Fruit fly (Drosophila melanogaster) whole organism, prepupa: Measurements from ENCODE around the gene Art4.

Source experiments
- Blimp-1 ChIP-seq: fragments of 200-800 bp; sonication (Bioruptor generic); optimal IDR thresholded peaks from 3 replicates; lab custom pipeline; 2017; ENCODE audit warnings: missing biosample characterization, missing genetic modification characterization, mild to moderate bottlenecking, moderate library complexity, missing genetic modification reagents
- CG10631 ChIP-seq: fragments of 200-800 bp; sonication (Bioruptor generic); optimal IDR thresholded peaks from 2 replicates; lab custom pipeline; 2016; ENCODE audit warnings: missing biosample characterization, missing genetic modification characterization
- CG10669 ChIP-seq: fragments of 200-800 bp; sonication (Bioruptor generic); optimal IDR thresholded peaks from 3 replicates; lab custom pipeline; 2018; ENCODE audit warnings: missing biosample characterization, mild to moderate bottlenecking, missing genetic modification characterization, moderate library complexity
- CG11294 ChIP-seq: fragments of 200-800 bp; sonication (Bioruptor generic); IDR thresholded peaks from 2 replicates; pipeline ENCODE4 v1.3.6; 2022; ENCODE audit warnings: missing biosample characterization, missing genetic modification characterization
- CG15336 ChIP-seq: fragments of 200-800 bp; sonication (Bioruptor generic); IDR thresholded peaks from 2 replicates; pipeline ENCODE4 v1.3.6; 2022; ENCODE audit warnings: missing biosample characterization, missing genetic modification characterization
- CG31627 ChIP-seq: fragments of 200-800 bp; sonication (Bioruptor generic); optimal IDR thresholded peaks from 3 replicates; lab custom pipeline; 2016; ENCODE audit warnings: missing biosample characterization, missing genetic modification characterization
- CG3919 ChIP-seq: fragments of 200-800 bp; sonication (Bioruptor generic); optimal IDR thresholded peaks from 3 replicates; lab custom pipeline; 2016; ENCODE audit warnings: missing biosample characterization, missing genetic modification characterization
- CG4318 ChIP-seq: fragments of 200-800 bp; sonication (Bioruptor generic); optimal IDR thresholded peaks from 3 replicates; lab custom pipeline; 2017; ENCODE audit warnings: missing biosample characterization, mild to moderate bottlenecking, missing genetic modification characterization
- CG6163 ChIP-seq: fragments of 200-800 bp; sonication (Bioruptor generic); IDR thresholded peaks from 3 replicates; pipeline ENCODE4 v1.3.6; 2022; ENCODE audit warnings: missing biosample characterization, missing genetic modification characterization
- CG6276 ChIP-seq: fragments of 200-800 bp; sonication (Bioruptor generic); optimal IDR thresholded peaks from 2 replicates; lab custom pipeline; 2017; ENCODE audit warnings: missing biosample characterization, mild to moderate bottlenecking, missing genetic modification characterization
- CG6808 ChIP-seq: fragments of 200-800 bp; sonication (Bioruptor generic); optimal IDR thresholded peaks from 3 replicates; lab custom pipeline; 2017; ENCODE audit warnings: missing biosample characterization, missing genetic modification characterization, mild to moderate bottlenecking, moderate library complexity, missing genetic modification reagents
- CG6854 ChIP-seq: fragments of 200-800 bp; sonication (Bioruptor generic); optimal IDR thresholded peaks from 2 replicates; lab custom pipeline; 2017; ENCODE audit warnings: missing biosample characterization, mild to moderate bottlenecking, missing genetic modification characterization
- CG7368 ChIP-seq: fragments of 200-800 bp; sonication (Bioruptor generic); optimal IDR thresholded peaks from 3 replicates; lab custom pipeline; 2016; ENCODE audit warnings: missing biosample characterization, missing genetic modification characterization
- CG8119 ChIP-seq: fragments of 200-800 bp; sonication (Bioruptor generic); IDR thresholded peaks from 3 replicates; pipeline ENCODE4 v1.3.6; 2022; ENCODE audit warnings: missing biosample characterization, missing genetic modification characterization
- CG8632 ChIP-seq: fragments of 200-800 bp; sonication (Bioruptor generic); optimal IDR thresholded peaks from 3 replicates; lab custom pipeline; 2016; ENCODE audit warnings: missing biosample characterization, missing genetic modification characterization
- CG9139 ChIP-seq: fragments of 200-800 bp; sonication (Bioruptor generic); optimal IDR thresholded peaks from 3 replicates; lab custom pipeline; 2017; ENCODE audit warnings: missing biosample characterization, mild to moderate bottlenecking, missing genetic modification characterization
- Eip78C ChIP-seq: fragments of 200-800 bp; sonication (Bioruptor generic); peaks from one replicate; lab custom pipeline; 2016; ENCODE audit warnings: missing biosample characterization, missing genetic modification characterization
- Eip93F ChIP-seq: fragments of 200-800 bp; sonication (Bioruptor generic); optimal IDR thresholded peaks from 2 replicates; lab custom pipeline; 2016; ENCODE audit warnings: missing biosample characterization, mild to moderate bottlenecking, missing genetic modification characterization
- Gug ChIP-seq: fragments of 200-800 bp; sonication (Bioruptor generic); IDR thresholded peaks from 2 replicates; pipeline ENCODE4 v1.3.6; 2022; ENCODE audit warnings: missing biosample characterization, missing genetic modification characterization
- Hr4 ChIP-seq: fragments of 200-800 bp; sonication (Bioruptor generic); optimal IDR thresholded peaks from 3 replicates; lab custom pipeline; 2016; ENCODE audit warnings: missing biosample characterization, missing genetic modification characterization
- OdsH ChIP-seq: fragments of 200-800 bp; sonication (Bioruptor generic); optimal IDR thresholded peaks from 3 replicates; lab custom pipeline; 2016; ENCODE audit warnings: missing biosample characterization, missing genetic modification characterization
- Sox14 ChIP-seq: fragments of 200-800 bp; sonication (Bioruptor generic); optimal IDR thresholded peaks from 3 replicates; lab custom pipeline; 2016; ENCODE audit warnings: missing biosample characterization, missing genetic modification characterization
- Sox15 ChIP-seq: fragments of 200-800 bp; sonication (Bioruptor generic); optimal IDR thresholded peaks from 3 replicates; lab custom pipeline; 2016; ENCODE audit warnings: missing biosample characterization, missing genetic modification characterization
- achi ChIP-seq: fragments of 200-800 bp; sonication (Bioruptor generic); optimal IDR thresholded peaks from 3 replicates; lab custom pipeline; 2016; ENCODE audit warnings: missing biosample characterization, missing genetic modification characterization
- acj6 ChIP-seq: fragments of 200-800 bp; sonication (Bioruptor generic); optimal IDR thresholded peaks from 3 replicates; lab custom pipeline; 2016; ENCODE audit warnings: missing biosample characterization, missing genetic modification characterization
- cyc ChIP-seq: fragments of 200-800 bp; sonication (Bioruptor generic); optimal IDR thresholded peaks from 3 replicates; lab custom pipeline; 2016; ENCODE audit warnings: missing biosample characterization, missing genetic modification characterization
- eg ChIP-seq: fragments of 200-800 bp; sonication (Bioruptor generic); IDR thresholded peaks from 3 replicates; pipeline ENCODE4 v1.3.6; 2022; ENCODE audit warnings: missing biosample characterization, missing genetic modification characterization
- esn ChIP-seq: fragments of 200-800 bp; sonication (Bioruptor generic); optimal IDR thresholded peaks from 2 replicates; lab custom pipeline; 2016; ENCODE audit warnings: missing biosample characterization, mild to moderate bottlenecking, missing genetic modification characterization, moderate library complexity
- fkh ChIP-seq: fragments of 200-800 bp; sonication (Bioruptor generic); optimal IDR thresholded peaks from 3 replicates; lab custom pipeline; 2017; ENCODE audit warnings: missing biosample characterization, mild to moderate bottlenecking, missing genetic modification characterization, moderate library complexity
- pdm3 ChIP-seq: fragments of 200-800 bp; sonication (Bioruptor generic); optimal IDR thresholded peaks from 3 replicates; lab custom pipeline; 2016; ENCODE audit warnings: missing biosample characterization, missing genetic modification characterization
- salr ChIP-seq, 2 experiments: fragments of 200-800 bp; sonication (Bioruptor generic); optimal IDR thresholded peaks; 3 replicates each; lab custom pipeline; 2016 to 2018; ENCODE audit warnings: missing biosample characterization in 2 of 2, missing genetic modification characterization in 2 of 2, mild to moderate bottlenecking in 1 of 2
- spab ChIP-seq: fragments of 200-800 bp; sonication (Bioruptor generic); optimal IDR thresholded peaks from 2 replicates; lab custom pipeline; 2017; ENCODE audit warnings: missing biosample characterization, mild to moderate bottlenecking, missing genetic modification characterization, missing genetic modification reagents
- svp ChIP-seq: fragments of 200-800 bp; sonication (Bioruptor generic); peaks from one replicate; lab custom pipeline; 2016; ENCODE audit warnings: missing biosample characterization, missing genetic modification characterization
- vri ChIP-seq: fragments of 200-800 bp; sonication (Bioruptor generic); optimal IDR thresholded peaks from 3 replicates; lab custom pipeline; 2016; ENCODE audit warnings: missing biosample characterization, mild to moderate bottlenecking, missing genetic modification characterization

Gene Art4

DNA sequence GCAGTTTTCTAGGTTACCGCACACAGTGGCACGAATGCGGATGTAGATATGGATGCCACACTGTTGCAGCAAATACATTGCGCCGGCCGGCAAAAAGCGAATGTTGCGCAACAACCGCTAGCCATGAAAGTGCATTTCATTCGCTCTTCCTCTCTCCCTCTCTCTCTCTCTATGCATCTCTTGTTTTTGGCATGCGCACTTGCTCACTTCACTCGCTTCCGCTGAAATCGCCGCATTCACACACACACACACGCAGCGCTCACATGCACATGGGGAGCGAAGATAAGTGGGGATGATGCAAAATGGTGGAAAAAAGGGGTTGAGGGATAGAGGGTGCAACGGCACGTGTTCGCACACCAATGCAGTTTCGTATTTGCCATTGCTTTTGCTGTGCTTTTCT lies 36.0 kb downstream of the Art4 start (continued):
- TF ChIP-seq OdsH (GFP tag; lab: Kevin White, UChicago) (no peak), CG7368 (GFP tag; lab: Kevin White, UChicago) (peak; percentile 24)

- TF ChIP-seq CG15336 = 0 out of 2 replicates have a peak, but pooled peaks have one; percentile 7
- TF ChIP-seq fkh (GFP tag; lab: Kevin White, UChicago) = peak; percentile 34
- no peak for TF ChIP-seq Eip93F
- no peak for TF ChIP-seq pdm3 (GFP tag; lab: Kevin White, UChicago)
- TF ChIP-seq eg (GFP tag; lab: Robert Waterston, UW) = peak; percentile 17; the same call in 1 of the 3 replicates
- 0 out of 3 replicates have a peak, but pooled peaks have one; percentile 35 for TF ChIP-seq CG6163 (GFP tag; lab: Robert Waterston, UW)
Observed at dm6 chr3R:9946493-9946892, 39.4 kb downstream of the Art4 start.

DNA sequence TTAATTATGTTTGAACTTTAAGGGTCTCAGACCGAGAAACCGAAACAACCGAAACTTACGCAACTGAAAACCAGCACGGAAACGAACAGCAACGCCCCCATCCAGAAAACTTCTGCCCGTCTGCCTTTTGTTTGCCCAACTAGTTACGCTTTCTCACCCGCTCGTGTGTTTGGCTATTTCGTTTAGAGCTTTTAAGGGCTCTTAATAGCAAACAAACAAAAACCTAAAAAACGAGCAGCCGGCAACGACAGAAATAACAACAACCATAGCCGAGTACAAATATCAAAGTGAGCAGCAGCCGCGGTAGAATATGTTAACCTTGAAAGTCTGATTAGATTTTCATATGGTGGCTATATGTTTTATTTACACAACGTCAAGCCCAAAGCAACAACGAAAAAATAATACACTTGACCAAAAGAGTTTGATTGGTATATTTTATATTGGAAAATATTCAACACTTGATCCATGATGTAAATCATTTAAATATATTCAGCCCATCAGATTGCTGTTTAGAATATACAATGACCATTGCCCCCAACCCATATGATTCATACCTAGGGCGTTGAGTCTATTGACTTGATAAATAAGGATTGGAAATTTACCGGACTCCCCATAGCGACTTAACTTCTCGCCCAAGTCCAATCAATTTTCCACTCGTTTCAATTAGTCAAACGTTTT lies 41.3 kb downstream of the Art4 start:
- TF ChIP-seq Sox15 (GFP tag; lab: Kevin White, UChicago) (no peak), CG9139 (GFP tag; lab: Kevin White, UChicago) (no peak), CG31627 (GFP tag; lab: Kevin White, UChicago) (no peak), OdsH (GFP tag; lab: Kevin White, UChicago) (no peak), CG3919 (GFP tag; lab: Kevin White, UChicago) (no peak), CG7368 (GFP tag; lab: Kevin White, UChicago) (no peak), svp (GFP tag; lab: Kevin White, UChicago) (peak; percentile 20), fkh (GFP tag; lab: Kevin White, UChicago) (peak; percentile 94), cyc (no peak)

DNA sequence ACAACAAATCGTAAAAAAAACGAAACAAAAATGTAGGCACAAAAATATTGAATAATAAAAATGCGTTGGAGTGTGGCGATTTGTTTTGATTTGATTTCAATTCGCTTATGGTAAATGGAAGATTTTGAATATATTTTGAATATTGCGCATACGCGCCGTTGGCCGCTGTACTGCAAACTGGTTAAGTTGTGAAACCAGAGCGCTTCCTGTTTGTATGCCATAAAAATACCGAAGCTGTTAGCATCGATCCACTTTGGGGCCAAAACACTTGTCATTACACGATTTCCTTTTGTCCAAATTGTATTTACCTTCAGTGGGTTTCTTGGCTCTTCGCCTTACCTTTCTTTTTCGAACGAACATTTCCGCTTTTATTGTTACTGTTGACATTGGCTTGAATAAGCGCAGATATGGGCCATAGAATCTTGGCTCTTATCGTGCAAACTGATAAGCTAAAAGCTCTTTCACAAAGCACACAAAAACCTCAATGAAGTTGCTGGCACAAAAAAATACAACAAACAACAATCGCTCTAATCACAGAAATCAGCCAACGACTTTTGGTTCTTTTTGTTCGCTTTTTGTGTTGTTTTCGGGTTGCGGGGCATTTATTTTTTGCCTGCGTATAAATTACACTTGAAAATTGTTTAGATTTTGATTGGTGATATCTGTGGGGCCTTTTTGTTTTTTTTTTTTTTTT lies 45.1 kb downstream of the Art4 start:
- TF ChIP-seq Blimp-1 (no peak), CG11294 (GFP tag; lab: Robert Waterston, UW) (no peak), Eip93F (peak; percentile 85), CG8632 (GFP tag; lab: Kevin White, UChicago) (no peak), CG10669 (no peak), achi (GFP tag; lab: Kevin White, UChicago) (no peak), fkh (GFP tag; lab: Kevin White, UChicago) (peak; percentile 77), Sox14 (GFP tag; lab: Kevin White, UChicago) (peak; percentile 12), CG9139 (GFP tag; lab: Kevin White, UChicago) (no peak), vri (GFP tag; lab: Kevin White, UChicago) (peak; percentile 84), OdsH (GFP tag; lab: Kevin White, UChicago) (no peak), acj6 (GFP tag; lab: Kevin White, UChicago) (no peak), CG15336 (no peak), salr (GFP tag; optimal IDR thresholded peaks at IDR 0.05; lab: Kevin White, UChicago) (no peak), spab (GFP tag; lab: Kevin White, UChicago) (no peak), svp (GFP tag; lab: Kevin White, UChicago) (no peak)

DNA sequence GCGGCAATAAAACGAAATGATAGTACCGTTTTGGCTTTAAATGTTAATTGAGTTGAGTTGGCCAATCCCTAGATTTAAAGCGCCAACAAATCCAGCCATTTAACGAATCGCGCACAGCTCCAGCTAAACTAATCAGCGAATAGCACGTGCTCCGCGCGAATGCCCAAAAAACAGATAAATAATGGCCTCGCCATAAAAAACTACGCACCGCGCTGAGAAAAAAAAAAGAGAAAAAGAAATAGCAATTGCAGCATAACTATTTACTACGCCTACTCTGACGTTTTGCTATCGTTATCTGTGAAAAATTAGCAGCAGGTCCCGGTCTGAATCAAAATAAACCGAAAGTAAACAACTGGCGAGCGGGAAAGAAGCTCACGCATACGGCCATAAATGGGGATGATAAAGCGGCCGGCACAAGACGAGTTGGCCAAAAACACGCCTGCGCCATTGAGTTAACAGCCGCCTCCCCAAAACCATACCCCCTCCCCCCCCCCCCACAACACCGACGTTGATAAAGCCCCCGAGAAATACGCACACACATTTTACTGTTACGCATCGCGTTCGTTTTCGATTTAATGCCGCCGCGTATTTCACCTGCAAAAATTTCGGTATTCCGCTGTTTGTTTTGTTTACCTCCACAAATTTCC lies 46.4 kb downstream of the Art4 start:
- TF ChIP-seq fkh (GFP tag; lab: Kevin White, UChicago) = peak; percentile 92
- TF ChIP-seq Blimp-1 = peak; percentile 25
- TF ChIP-seq Sox15 (GFP tag; lab: Kevin White, UChicago) = no peak

dm6 chr3R:9938495-9938894 lies 47.4 kb downstream of the Art4 start:
- peak; percentile 42 for TF ChIP-seq OdsH (GFP tag; lab: Kevin White, UChicago)
- no peak for TF ChIP-seq esn
- TF ChIP-seq Gug (GFP tag; lab: Robert Waterston, UW) = peak; percentile 33; the same call in 1 of the 2 replicates
- peak; percentile 20 for TF ChIP-seq acj6 (GFP tag; lab: Kevin White, UChicago)
- TF ChIP-seq CG31627 (GFP tag; lab: Kevin White, UChicago) = peak; percentile 17
- peak; percentile 50 for TF ChIP-seq CG3919 (GFP tag; lab: Kevin White, UChicago)
- peak in 1 of 2 experiments; percentile 55 for TF ChIP-seq salr (GFP tag; optimal IDR thresholded peaks at IDR 0.05; lab: Kevin White, UChicago)
- TF ChIP-seq Sox14 (GFP tag; lab: Kevin White, UChicago) = peak; percentile 26
- peak; percentile 71 for TF ChIP-seq CG8119 (GFP tag; lab: Robert Waterston, UW)
- no peak for TF ChIP-seq CG11294 (GFP tag; lab: Robert Waterston, UW)
- peak; percentile 38 for TF ChIP-seq CG10631
- peak; percentile 46 for TF ChIP-seq achi (GFP tag; lab: Kevin White, UChicago)
- TF ChIP-seq pdm3 (GFP tag; lab: Kevin White, UChicago) = peak; percentile 36
- peak; percentile 63; the same call in 2 of the 3 replicates for TF ChIP-seq CG6163 (GFP tag; lab: Robert Waterston, UW)
- TF ChIP-seq CG6808 (GFP tag; lab: Kevin White, UChicago) = no peak
- TF ChIP-seq Hr4 (GFP tag; lab: Kevin White, UChicago) = peak; percentile 68
- peak; percentile 21 for TF ChIP-seq CG4318 (GFP tag; lab: Kevin White, UChicago)
- TF ChIP-seq CG15336 = peak; percentile 70
- TF ChIP-seq eg (GFP tag; lab: Robert Waterston, UW) = peak; percentile 57; the same call in 2 of the 3 replicates
- TF ChIP-seq CG6276 (GFP tag; lab: Kevin White, UChicago) = peak; percentile 16
- peak; percentile 69 for TF ChIP-seq Eip78C (GFP tag; lab: Kevin White, UChicago)
- TF ChIP-seq Sox15 (GFP tag; lab: Kevin White, UChicago) = no peak
- no peak for TF ChIP-seq CG6854 (GFP tag; lab: Kevin White, UChicago)
